Worm (Caenorhabditis elegans): ENCODE data around the gene C39B10.1.

Gene C39B10.1

ce11 chrX:10479108-10479738, 15.8 kb upstream of the C39B10.1 start:
- TF ChIP-seq egl-27 (tag; optimal IDR thresholded peaks at IDR 0.05) (no peak), peb-1 (tag; optimal IDR thresholded peaks at IDR 0.05) (no peak), R02D3.7 (tag; optimal IDR thresholded peaks at IDR 0.05) (no peak), ama-1 (optimal IDR thresholded peaks at IDR 0.05) (no peak), crh-2 (tag; optimal IDR thresholded peaks at IDR 0.05) (no peak), fos-1 (tag; optimal IDR thresholded peaks at IDR 0.05) (peak; percentile 73)

- TF ChIP-seq lin-39 (tag; optimal IDR thresholded peaks at IDR 0.05) (no peak), nhr-12 (tag; optimal IDR thresholded peaks at IDR 0.05) (no peak), snpc-4 (tag; optimal IDR thresholded peaks at IDR 0.05) (no peak), zag-1 (tag; optimal IDR thresholded peaks at IDR 0.05) (no peak), mbf-1 (tag; optimal IDR thresholded peaks at IDR 0.05) (no peak), unc-55 (GFP tag; optimal IDR thresholded peaks at IDR 0.05) (no peak), lin-11 (tag; optimal IDR thresholded peaks at IDR 0.05) (no peak), lsy-2 (tag; optimal IDR thresholded peaks at IDR 0.05) (peak in 1 of 2 experiments; percentile 4), nhr-21 (tag; optimal IDR thresholded peaks at IDR 0.05) (no peak), ztf-4 (tag; optimal IDR thresholded peaks at IDR 0.05) (no peak), skn-1 (tag; optimal IDR thresholded peaks at IDR 0.05) (peak; percentile 38), nhr-129 (tag; optimal IDR thresholded peaks at IDR 0.05) (no peak), ztf-11 (tag; optimal IDR thresholded peaks at IDR 0.05) (no peak), blmp-1 (tag; optimal IDR thresholded peaks at IDR 0.05; ENCODE audit: insufficient read depth) (no peak), unc-62 (GFP tag; optimal IDR thresholded peaks at IDR 0.05) (no peak), dmd-4 (tag; optimal IDR thresholded peaks at IDR 0.05) (no peak), aly-2 (tag; optimal IDR thresholded peaks at IDR 0.05) (no peak), sem-4 (tag; optimal IDR thresholded peaks at IDR 0.05) (no peak), Y55F3AM.14 (GFP tag; optimal IDR thresholded peaks at IDR 0.05) (no peak), egl-27 (tag; optimal IDR thresholded peaks at IDR 0.05) (no peak), gmeb-1 (tag; optimal IDR thresholded peaks at IDR 0.05) (peak; percentile 11), nhr-77 (tag; optimal IDR thresholded peaks at IDR 0.05) (no peak), C34F6.9 (tag; optimal IDR thresholded peaks at IDR 0.05) (no peak), ZK546.5 (tag; optimal IDR thresholded peaks at IDR 0.05) (no peak), mdl-1 (tag; optimal IDR thresholded peaks at IDR 0.05) (no peak), nhr-6 (tag; optimal IDR thresholded peaks at IDR 0.05) (no peak), R02D3.7 (tag; optimal IDR thresholded peaks at IDR 0.05) (no peak), unc-39 (tag; optimal IDR thresholded peaks at IDR 0.05) (no peak), F13H6.1 (tag; optimal IDR thresholded peaks at IDR 0.05) (peak; percentile 49), ama-1 (optimal IDR thresholded peaks at IDR 0.05) (no peak), ztf-1 (GFP tag; conservative IDR thresholded peaks at IDR 0.05) (no peak), mab-5 (tag; optimal IDR thresholded peaks at IDR 0.05) (no peak), nhr-10 (tag; optimal IDR thresholded peaks at IDR 0.05) (no peak), sma-3 (GFP tag; optimal IDR thresholded peaks at IDR 0.05) (peak; percentile 1), sma-9 (GFP tag; optimal IDR thresholded peaks at IDR 0.05) (peak; percentile 53), sma-9 (tag; optimal IDR thresholded peaks at IDR 0.05) (no peak), ceh-82 (tag; optimal IDR thresholded peaks at IDR 0.05) (no peak), fos-1 (tag; optimal IDR thresholded peaks at IDR 0.05) (peak; percentile 93), alr-1 (tag; optimal IDR thresholded peaks at IDR 0.05) (no peak), elt-1 (tag; optimal IDR thresholded peaks at IDR 0.05) (no peak), nhr-11 (tag; optimal IDR thresholded peaks at IDR 0.05) (no peak), ceh-16 (tag; optimal IDR thresholded peaks at IDR 0.05) (no peak), nhr-237 (tag; optimal IDR thresholded peaks at IDR 0.05) (no peak), nhr-23 (tag; optimal IDR thresholded peaks at IDR 0.05) (no peak), crh-2 (tag; optimal IDR thresholded peaks at IDR 0.05) (peak; percentile 68), lin-13 (GFP tag; optimal IDR thresholded peaks at IDR 0.05) (no peak), elt-3 (tag; optimal IDR thresholded peaks at IDR 0.05) (no peak), peb-1 (tag; optimal IDR thresholded peaks at IDR 0.05) (no peak), nhr-25 (tag; optimal IDR thresholded peaks at IDR 0.05) (no peak)
Observed at ce11 chrX:10477172-10477985, 13.9 kb upstream of the C39B10.1 start.

All from whole organism, L2 larva.